Worm (Caenorhabditis elegans) whole organism, L3 larva: ENCODE data around the gene F21G4.6.

Experiments
- ZK546.5 ChIP-seq: sonication (generic microtip); optimal IDR thresholded peaks from 2 replicates; lab custom pipeline; 2017; ENCODE audit warnings: missing biosample characterization, missing genetic modification characterization
- ceh-28 ChIP-seq: fragments of 150-350 bp; optimal IDR thresholded peaks from 2 replicates; lab custom pipeline; 2014; ENCODE audit warnings: missing biosample characterization, missing genetic modification reagents, missing genetic modification characterization
- daf-12 ChIP-seq: fragments of 150-350 bp; optimal IDR thresholded peaks from 2 replicates; lab custom pipeline; 2014; ENCODE audit warnings: missing biosample characterization, missing genetic modification reagents, missing genetic modification characterization
- egl-27 ChIP-seq: sonication (generic microtip); optimal IDR thresholded peaks from 4 replicates; lab custom pipeline; 2017; ENCODE audit warnings: missing biosample characterization, missing genetic modification reagents, missing genetic modification characterization
- elt-1 ChIP-seq: fragments of 150-350 bp; optimal IDR thresholded peaks from 2 replicates; lab custom pipeline; 2014; ENCODE audit warnings: missing biosample characterization, missing genetic modification characterization
- elt-2 ChIP-seq: sonication (generic microtip); optimal IDR thresholded peaks from 2 replicates; lab custom pipeline; 2016; ENCODE audit warnings: missing genetic modification reagents, mild to moderate bottlenecking, missing genetic modification characterization, missing compliant biosample characterization
- fkh-10 ChIP-seq: sonication (generic microtip); optimal IDR thresholded peaks from 2 replicates; lab custom pipeline; 2017; ENCODE audit warnings: missing biosample characterization, missing genetic modification reagents, missing genetic modification characterization
- fos-1 ChIP-seq: fragments of 150-350 bp; optimal IDR thresholded peaks from 2 replicates; lab custom pipeline; 2014; ENCODE audit warnings: missing biosample characterization, missing genetic modification characterization
- hmg-11 ChIP-seq: sonication (generic microtip); optimal IDR thresholded peaks from 2 replicates; lab custom pipeline; 2016; ENCODE audit warnings: missing genetic modification characterization, missing compliant biosample characterization
- lin-15B ChIP-seq: fragments of 150-350 bp; optimal IDR thresholded peaks from 2 replicates; lab custom pipeline; 2014; ENCODE audit warnings: missing biosample characterization, missing genetic modification characterization
- lsy-12 ChIP-seq: sonication (generic microtip); optimal IDR thresholded peaks from 2 replicates; lab custom pipeline; 2016; ENCODE audit warnings: mild to moderate bottlenecking, missing genetic modification characterization, missing compliant biosample characterization
- mdl-1 ChIP-seq: fragments of 150-350 bp; optimal IDR thresholded peaks from 2 replicates; lab custom pipeline; 2014; ENCODE audit warnings: missing biosample characterization, missing genetic modification characterization
- mml-1 ChIP-seq: fragments of 150-350 bp; sonication (generic microtip); optimal IDR thresholded peaks from 3 replicates; lab custom pipeline; 2014; ENCODE audit warnings: missing biosample characterization, missing genetic modification characterization
- nfya-1 ChIP-seq: sonication (generic microtip); optimal IDR thresholded peaks from 2 replicates; lab custom pipeline; 2017; ENCODE audit warnings: missing genetic modification characterization, mild to moderate bottlenecking, missing compliant biosample characterization, antibody characterized with exemption, moderate library complexity; ENCODE audit not compliant: insufficient read depth
- nhr-12 ChIP-seq: fragments of 150-350 bp; optimal IDR thresholded peaks from 2 replicates; lab custom pipeline; 2014; ENCODE audit warnings: missing biosample characterization, missing genetic modification characterization
- nhr-28 ChIP-seq: fragments of 150-350 bp; optimal IDR thresholded peaks from 2 replicates; lab custom pipeline; 2014; ENCODE audit warnings: missing biosample characterization, missing genetic modification characterization
- nhr-43 ChIP-seq: sonication (generic microtip); optimal IDR thresholded peaks from 2 replicates; lab custom pipeline; 2016; ENCODE audit warnings: mild to moderate bottlenecking, missing genetic modification characterization, missing compliant biosample characterization; ENCODE audit not compliant: poor library complexity, severe bottlenecking
- nhr-76 ChIP-seq: fragments of 150-350 bp; sonication (generic microtip); optimal IDR thresholded peaks from 5 replicates; lab custom pipeline; 2014; ENCODE audit warnings: missing biosample characterization, missing genetic modification characterization
- nhr-77 ChIP-seq: fragments of 150-350 bp; optimal IDR thresholded peaks from 2 replicates; lab custom pipeline; 2014; ENCODE audit warnings: missing biosample characterization, missing genetic modification characterization
- pha-4 ChIP-seq: fragments of 150-350 bp; optimal IDR thresholded peaks from 2 replicates; lab custom pipeline; 2014; ENCODE audit warnings: missing biosample characterization, missing genetic modification reagents, missing genetic modification characterization
- pqm-1 ChIP-seq: fragments of 150-350 bp; optimal IDR thresholded peaks from 2 replicates; lab custom pipeline; 2017; ENCODE audit warnings: missing biosample characterization, missing genetic modification characterization, inconsistent platforms
- skn-1 ChIP-seq: fragments of 150-350 bp; optimal IDR thresholded peaks from 2 replicates; lab custom pipeline; 2014; ENCODE audit warnings: missing biosample characterization, missing genetic modification characterization
- snpc-4 ChIP-seq: fragments of 150-350 bp; optimal IDR thresholded peaks from 2 replicates; lab custom pipeline; 2014; ENCODE audit warnings: missing biosample characterization, missing genetic modification characterization
- tbx-2 ChIP-seq: sonication (generic microtip); optimal IDR thresholded peaks from 2 replicates; lab custom pipeline; 2016; ENCODE audit warnings: mild to moderate bottlenecking, missing genetic modification characterization, missing compliant biosample characterization
- unc-39 ChIP-seq: sonication (generic microtip); optimal IDR thresholded peaks from 4 replicates; lab custom pipeline; 2017; ENCODE audit warnings: missing biosample characterization, missing genetic modification characterization
- unc-62 ChIP-seq: fragments of 150-350 bp; sonication (generic microtip); optimal IDR thresholded peaks from 4 replicates; lab custom pipeline; 2014; ENCODE audit warnings: missing biosample characterization, missing genetic modification reagents, missing genetic modification characterization
- ztf-11 ChIP-seq: fragments of 150-350 bp; optimal IDR thresholded peaks from 2 replicates; lab custom pipeline; 2014; ENCODE audit warnings: missing biosample characterization, missing genetic modification characterization
- ztf-4 ChIP-seq: fragments of 150-350 bp; optimal IDR thresholded peaks from 2 replicates; lab custom pipeline; 2014; ENCODE audit warnings: missing biosample characterization, missing genetic modification characterization

The F21G4.6 gene

ce11 chrX:9869522-9869921 lies 47.7 kb downstream of the F21G4.6 start, which contains the start of gene R07B1.13:
Gene R07B1.13 (plus strand): TSS chrX:9869822.
- TF ChIP-seq nhr-12 = no peak
- TF ChIP-seq fos-1 (tag; lab: Kevin White, UChicago) = no peak
- no peak for TF ChIP-seq ztf-11 (tag; lab: Kevin White, UChicago)
- no peak for TF ChIP-seq nhr-43 (tag; lab: Kevin White, UChicago)
- no peak for TF ChIP-seq elt-1 (tag; lab: Kevin White, UChicago)
- TF ChIP-seq mdl-1 (tag; lab: Kevin White, UChicago) = no peak
- no peak for TF ChIP-seq snpc-4 (tag; lab: Kevin White, UChicago)
- TF ChIP-seq ZK546.5 (tag; lab: Kevin White, UChicago) = no peak
- TF ChIP-seq unc-62 (GFP tag; lab: Kevin White, UChicago) = no peak
- TF ChIP-seq nhr-28 = no peak

DNA sequence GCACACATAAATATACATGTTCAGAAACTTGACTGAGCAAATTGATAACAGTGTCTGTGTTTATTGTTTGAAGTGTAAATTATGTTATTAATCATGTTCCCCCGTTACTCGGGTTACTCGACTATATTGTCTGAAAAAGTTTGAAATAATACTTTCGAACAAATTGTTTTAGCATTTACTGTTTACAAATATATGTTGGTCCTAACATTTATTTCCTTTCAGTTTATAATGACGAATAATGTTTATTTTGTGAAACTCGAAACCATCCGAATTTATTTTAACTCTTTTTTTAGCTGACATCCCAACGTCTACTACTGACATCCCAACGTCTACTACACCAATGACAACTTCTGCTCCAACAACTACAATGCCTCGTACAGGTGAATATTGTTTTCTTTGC lies 48.4 kb downstream of the F21G4.6 start, which contains the start of gene R07B1.7:
TSS of gene R07B1.7 (plus strand) at position 301 of the 400 bp plus-strand sequence.
- no peak for TF ChIP-seq nhr-12
- TF ChIP-seq skn-1 (tag; lab: Kevin White, UChicago) = no peak
- no peak for TF ChIP-seq hmg-11 (tag; lab: Kevin White, UChicago)
- no peak for TF ChIP-seq nfya-1 (tag; lab: Kevin White, UChicago)
- TF ChIP-seq, all 47 proteins: peak for 0

DNA sequence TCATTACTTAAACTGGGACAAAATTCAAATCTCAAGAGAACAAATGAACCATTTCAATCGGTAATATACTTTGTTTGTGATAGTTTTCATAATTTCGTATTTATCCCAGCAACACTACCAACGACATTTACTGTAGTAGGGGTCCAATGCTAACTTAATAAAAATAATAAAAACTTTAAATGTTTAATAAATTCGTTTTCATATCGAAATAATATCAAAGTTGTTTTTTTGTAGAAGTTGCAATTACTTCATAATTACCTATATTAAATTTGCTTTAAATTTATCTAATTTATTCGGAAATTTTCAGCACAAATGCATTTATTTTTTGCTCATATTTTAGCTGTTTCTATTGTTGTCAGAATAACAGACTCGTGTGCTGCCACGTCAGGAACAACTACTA lies 50.9 kb downstream of the F21G4.6 start, which contains the start of gene R07B1.6:
TSS of gene R07B1.6 (plus strand) at position 301 of the 400 bp plus-strand sequence.
- TF ChIP-seq unc-39 (no peak), snpc-4 (tag; lab: Kevin White, UChicago) (no peak), pha-4 (tag; lab: Kevin White, UChicago) (no peak), egl-27 (tag; lab: Kevin White, UChicago) (no peak), ZK546.5 (tag; lab: Kevin White, UChicago) (no peak), nhr-28 (no peak), elt-1 (tag; lab: Kevin White, UChicago) (no peak), mml-1 (no peak), ztf-4 (tag; lab: Kevin White, UChicago) (no peak), pqm-1 (no peak), lin-15B (tag; lab: Kevin White, UChicago) (no peak), tbx-2 (no peak), nhr-43 (tag; lab: Kevin White, UChicago) (no peak), hmg-11 (tag; lab: Kevin White, UChicago) (no peak), fkh-10 (GFP tag; lab: Kevin White, UChicago) (no peak), daf-12 (tag; lab: Kevin White, UChicago) (no peak), ceh-28 (tag; lab: Kevin White, UChicago) (no peak)

DNA sequence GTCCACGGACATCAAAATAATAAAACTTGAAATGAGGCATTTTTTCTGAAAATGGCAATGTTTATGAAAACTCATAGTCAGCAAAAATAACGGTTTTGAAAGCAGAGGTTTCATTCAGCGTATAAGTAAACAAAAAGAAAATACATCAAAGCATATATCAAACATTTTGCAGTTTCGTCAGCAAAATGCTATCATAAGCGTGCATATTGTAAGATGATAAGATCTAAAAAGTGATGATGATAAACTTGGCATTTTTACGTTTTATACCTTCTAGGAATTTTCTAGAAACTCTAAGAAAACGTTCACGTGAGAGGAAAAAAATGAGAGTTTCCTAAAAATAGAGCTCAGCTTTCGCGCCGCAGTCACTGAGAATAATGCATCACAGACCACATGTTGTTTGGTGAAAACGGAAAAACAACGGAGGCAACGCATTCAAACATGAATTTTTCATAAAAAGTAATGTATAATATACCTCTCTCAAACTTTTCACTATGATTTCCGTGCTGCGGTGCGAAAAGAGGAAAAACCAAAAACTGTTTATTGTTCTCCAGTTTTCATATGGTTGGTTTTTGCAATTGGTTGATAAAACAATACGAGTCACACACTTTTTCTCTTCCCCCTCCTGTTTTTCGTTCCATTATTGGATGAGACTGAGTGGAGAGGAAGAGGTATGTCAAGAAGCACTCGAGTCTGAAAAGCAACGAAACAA lies 54.2 kb downstream of the F21G4.6 start, which contains the start of the genes gst-36 and R07B1.5:
TSS of gene gst-36 (minus strand) at position 45 of the 709 bp plus-strand sequence.
TSS of gene R07B1.5 (plus strand) at position 665 of the 709 bp plus-strand sequence.
- TF ChIP-seq nhr-76 (tag; lab: Kevin White, UChicago) (no peak), fos-1 (tag; lab: Kevin White, UChicago) (peak; percentile 0), pha-4 (tag; lab: Kevin White, UChicago) (peak; percentile 47), ztf-11 (tag; lab: Kevin White, UChicago) (no peak), pqm-1 (peak; percentile 47), ZK546.5 (tag; lab: Kevin White, UChicago) (no peak), nhr-77 (no peak), elt-2 (tag; lab: Kevin White, UChicago) (peak; percentile 80), lsy-12 (tag; lab: Kevin White, UChicago) (no peak), nhr-12 (no peak)
